Worm (Caenorhabditis elegans) whole organism, L2 larva: Measurements from ENCODE around the gene seu-1.

Experiments
- egl-27 ChIP-seq: sonication (generic microtip); optimal IDR thresholded peaks from 3 replicates; lab custom pipeline; 2017; ENCODE audit warnings: missing biosample characterization, missing genetic modification reagents, missing genetic modification characterization
- lin-39 ChIP-seq: fragments of 150-350 bp; optimal IDR thresholded peaks from 2 replicates; lab custom pipeline; 2014; ENCODE audit warnings: missing biosample characterization, missing genetic modification reagents, missing genetic modification characterization
- lsy-2 ChIP-seq, 2 experiments: fragments of 150-350 bp in 1 of 2; sonication (generic microtip) in 1 of 2; optimal IDR thresholded peaks; 2 replicates each; lab custom pipeline; 2014 to 2017; ENCODE audit warnings: missing biosample characterization in 2 of 2, missing genetic modification characterization in 2 of 2
- mab-5 ChIP-seq: fragments of 150-350 bp; optimal IDR thresholded peaks from 2 replicates; lab custom pipeline; 2014; ENCODE audit warnings: missing biosample characterization, missing genetic modification characterization
- mdl-1 ChIP-seq, 2 experiments: fragments of 150-350 bp in 1 of 2; sonication (generic microtip) in 1 of 2; optimal IDR thresholded peaks; 2 replicates each; lab custom pipeline; 2017; ENCODE audit warnings: missing biosample characterization in 2 of 2, missing genetic modification characterization in 2 of 2
- nhr-77 ChIP-seq: fragments of 150-350 bp; optimal IDR thresholded peaks from 2 replicates; lab custom pipeline; 2014; ENCODE audit warnings: missing biosample characterization, missing genetic modification characterization
- zag-1 ChIP-seq: fragments of 150-350 bp; optimal IDR thresholded peaks from 2 replicates; lab custom pipeline; 2014; ENCODE audit warnings: missing biosample characterization, missing genetic modification characterization

- TF ChIP-seq lsy-2 (tag; optimal IDR thresholded peaks at IDR 0.05; lab: Kevin White, UChicago) (no peak), mab-5 (tag; lab: Kevin White, UChicago) (no peak), nhr-77 (tag; lab: Kevin White, UChicago) (no peak), egl-27 (tag; lab: Kevin White, UChicago) (no peak), lin-39 (tag; lab: Kevin White, UChicago) (no peak), zag-1 (tag; lab: Kevin White, UChicago) (no peak), mdl-1 (tag; optimal IDR thresholded peaks at IDR 0.05; lab: Kevin White, UChicago) (no peak)
Observed at ce11 chrIV:6290741-6291140, 38.7 kb upstream of the seu-1 start, which contains the start of gene srv-24.
